Worm (Caenorhabditis elegans): ENCODE results near the gene R02E4.1.

- TF ChIP-seq ztf-7 (tag; optimal IDR thresholded peaks at IDR 0.05) (no peak), snpc-4 (tag; optimal IDR thresholded peaks at IDR 0.05) (no peak)
These were observed 13.3 kb upstream of the R02E4.1 start, which contains the start of gene F09F9.5 for ce11 chrX:4117626-4118025.
